Worm (Caenorhabditis elegans): ENCODE results near the gene F09C8.2.

- TF ChIP-seq fkh-10 (GFP tag; optimal IDR thresholded peaks at IDR 0.05) (no peak), lin-39 (tag; optimal IDR thresholded peaks at IDR 0.05) (no peak), unc-62 (GFP tag; optimal IDR thresholded peaks at IDR 0.05) (no peak), mdl-1 (tag; optimal IDR thresholded peaks at IDR 0.05) (peak; percentile 37), nhr-11 (tag; optimal IDR thresholded peaks at IDR 0.05) (no peak), elt-2 (tag; optimal IDR thresholded peaks at IDR 0.05) (peak; percentile 99), ceh-9 (tag; optimal IDR thresholded peaks at IDR 0.05) (no peak), elt-1 (tag; optimal IDR thresholded peaks at IDR 0.05) (no peak), nhr-67 (tag; optimal IDR thresholded peaks at IDR 0.05) (no peak), nhr-28 (tag; optimal IDR thresholded peaks at IDR 0.05) (no peak), ceh-82 (tag; optimal IDR thresholded peaks at IDR 0.05) (no peak), nhr-25 (tag; optimal IDR thresholded peaks at IDR 0.05) (no peak), pqm-1 (tag; optimal IDR thresholded peaks at IDR 0.05) (peak; percentile 100), elt-3 (tag; optimal IDR thresholded peaks at IDR 0.05) (peak in 2 of 3 experiments; percentile 69 to 90)
Observed at ce11 chrX:16192574-16192973, 45.8 kb upstream of the F09C8.2 start.
